Worm (Caenorhabditis elegans): ENCODE data around the gene C27C12.1.

The C27C12.1 gene

DNA sequence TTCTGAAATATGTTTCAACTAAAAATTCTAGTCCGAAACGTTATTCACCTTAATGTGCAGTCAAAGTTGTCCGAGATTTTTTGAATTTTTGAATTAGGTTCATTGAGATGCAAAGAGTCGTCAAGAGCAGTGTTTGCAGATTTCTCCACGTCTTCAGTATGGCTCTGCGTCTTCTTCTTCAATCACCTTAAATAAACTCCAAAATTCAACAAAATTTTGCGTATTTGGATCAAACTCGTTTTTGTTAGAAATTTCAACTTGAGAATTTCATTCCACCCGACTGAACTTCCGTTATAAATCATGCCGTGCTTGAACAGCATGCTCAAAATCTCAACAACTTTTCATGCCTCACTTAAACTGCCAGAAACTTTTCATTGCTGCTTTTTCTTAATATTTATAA is 41.5 kb downstream of the C27C12.1 start, which contains the start of gene T04C10.3:
Gene T04C10.3, plus strand, starts transcription at position 301 of the 400 bp plus-strand sequence.
- TF ChIP-seq alr-1 (tag; optimal IDR thresholded peaks at IDR 0.05): no peak
- no peak for TF ChIP-seq sem-4 (tag; optimal IDR thresholded peaks at IDR 0.05)
- no peak for TF ChIP-seq fos-1 (tag; optimal IDR thresholded peaks at IDR 0.05)
- no peak for TF ChIP-seq lin-39 (tag; optimal IDR thresholded peaks at IDR 0.05)
- no peak for TF ChIP-seq nhr-25 (tag; optimal IDR thresholded peaks at IDR 0.05)
- TF ChIP-seq ztf-1 (GFP tag; conservative IDR thresholded peaks at IDR 0.05): no peak
- TF ChIP-seq nhr-11 (tag; optimal IDR thresholded peaks at IDR 0.05): no peak
- no peak for TF ChIP-seq gmeb-1 (tag; optimal IDR thresholded peaks at IDR 0.05)
- no peak for TF ChIP-seq nhr-237 (tag; optimal IDR thresholded peaks at IDR 0.05)
- TF ChIP-seq sma-9 (GFP tag; optimal IDR thresholded peaks at IDR 0.05): no peak
- TF ChIP-seq sma-9 (tag; optimal IDR thresholded peaks at IDR 0.05): no peak
- no peak for TF ChIP-seq lin-11 (tag; optimal IDR thresholded peaks at IDR 0.05)
- no peak for TF ChIP-seq sma-3 (GFP tag; optimal IDR thresholded peaks at IDR 0.05)
- TF ChIP-seq mab-5 (tag; optimal IDR thresholded peaks at IDR 0.05): no peak
- TF ChIP-seq mbf-1 (tag; optimal IDR thresholded peaks at IDR 0.05): no peak
- TF ChIP-seq ZK546.5 (tag; optimal IDR thresholded peaks at IDR 0.05): no peak
- no peak for TF ChIP-seq nhr-77 (tag; optimal IDR thresholded peaks at IDR 0.05)

ce11 chrX:14810718-14811117 is 42.8 kb downstream of the C27C12.1 start, which contains the start of gene atf-4:
TSS of gene atf-4 (minus strand) at chrX:14810810.
- TF ChIP-seq sma-3 (GFP tag; optimal IDR thresholded peaks at IDR 0.05) (peak; percentile 58), skn-1 (tag; optimal IDR thresholded peaks at IDR 0.05) (peak; percentile 9), gmeb-1 (tag; optimal IDR thresholded peaks at IDR 0.05) (peak; percentile 71), snpc-4 (tag; optimal IDR thresholded peaks at IDR 0.05) (no peak), peb-1 (tag; optimal IDR thresholded peaks at IDR 0.05) (no peak), unc-55 (GFP tag; optimal IDR thresholded peaks at IDR 0.05) (peak; percentile 28), lin-39 (tag; optimal IDR thresholded peaks at IDR 0.05) (no peak), lin-13 (GFP tag; optimal IDR thresholded peaks at IDR 0.05) (peak; percentile 32), sma-9 (GFP tag; optimal IDR thresholded peaks at IDR 0.05) (peak; percentile 90), sma-9 (tag; optimal IDR thresholded peaks at IDR 0.05) (no peak), lin-11 (tag; optimal IDR thresholded peaks at IDR 0.05) (peak; percentile 39), fos-1 (tag; optimal IDR thresholded peaks at IDR 0.05) (peak; percentile 89), dmd-4 (tag; optimal IDR thresholded peaks at IDR 0.05) (no peak), elt-1 (tag; optimal IDR thresholded peaks at IDR 0.05) (no peak), nhr-129 (tag; optimal IDR thresholded peaks at IDR 0.05) (peak; percentile 69), nhr-237 (tag; optimal IDR thresholded peaks at IDR 0.05) (no peak), lsy-2 (tag; optimal IDR thresholded peaks at IDR 0.05) (peak in 1 of 2 experiments; percentile 72), ztf-1 (GFP tag; conservative IDR thresholded peaks at IDR 0.05) (no peak), ztf-11 (tag; optimal IDR thresholded peaks at IDR 0.05) (no peak), ceh-82 (tag; optimal IDR thresholded peaks at IDR 0.05) (no peak), nhr-21 (tag; optimal IDR thresholded peaks at IDR 0.05) (peak; percentile 83), unc-62 (GFP tag; optimal IDR thresholded peaks at IDR 0.05) (no peak), nhr-77 (tag; optimal IDR thresholded peaks at IDR 0.05) (no peak), mab-5 (tag; optimal IDR thresholded peaks at IDR 0.05) (no peak), elt-3 (tag; optimal IDR thresholded peaks at IDR 0.05) (no peak), ztf-4 (tag; optimal IDR thresholded peaks at IDR 0.05) (peak; percentile 51), blmp-1 (tag; optimal IDR thresholded peaks at IDR 0.05; ENCODE audit: insufficient read depth) (no peak), egl-27 (tag; optimal IDR thresholded peaks at IDR 0.05) (no peak), sem-4 (tag; optimal IDR thresholded peaks at IDR 0.05) (peak; percentile 73), alr-1 (tag; optimal IDR thresholded peaks at IDR 0.05) (no peak), mbf-1 (tag; optimal IDR thresholded peaks at IDR 0.05) (no peak), nhr-11 (tag; optimal IDR thresholded peaks at IDR 0.05) (no peak), C34F6.9 (tag; optimal IDR thresholded peaks at IDR 0.05) (peak; percentile 70), nhr-12 (tag; optimal IDR thresholded peaks at IDR 0.05) (no peak), F13H6.1 (tag; optimal IDR thresholded peaks at IDR 0.05) (peak; percentile 76), nhr-10 (tag; optimal IDR thresholded peaks at IDR 0.05) (no peak), ceh-16 (tag; optimal IDR thresholded peaks at IDR 0.05) (no peak), unc-39 (tag; optimal IDR thresholded peaks at IDR 0.05) (no peak), crh-2 (tag; optimal IDR thresholded peaks at IDR 0.05) (peak; percentile 94), ZK546.5 (tag; optimal IDR thresholded peaks at IDR 0.05) (no peak), nhr-6 (tag; optimal IDR thresholded peaks at IDR 0.05) (peak; percentile 40), R02D3.7 (tag; optimal IDR thresholded peaks at IDR 0.05) (no peak), Y55F3AM.14 (GFP tag; optimal IDR thresholded peaks at IDR 0.05) (no peak), zag-1 (tag; optimal IDR thresholded peaks at IDR 0.05) (no peak), nhr-25 (tag; optimal IDR thresholded peaks at IDR 0.05) (peak; percentile 56), ama-1 (optimal IDR thresholded peaks at IDR 0.05) (peak; percentile 55), mdl-1 (tag; optimal IDR thresholded peaks at IDR 0.05) (peak; percentile 74 to 84), nhr-23 (tag; optimal IDR thresholded peaks at IDR 0.05) (no peak), aly-2 (tag; optimal IDR thresholded peaks at IDR 0.05) (no peak)
